Fruit fly (Drosophila melanogaster): Measurements from ENCODE around the gene CG33985.

CG33985 gene

DNA sequence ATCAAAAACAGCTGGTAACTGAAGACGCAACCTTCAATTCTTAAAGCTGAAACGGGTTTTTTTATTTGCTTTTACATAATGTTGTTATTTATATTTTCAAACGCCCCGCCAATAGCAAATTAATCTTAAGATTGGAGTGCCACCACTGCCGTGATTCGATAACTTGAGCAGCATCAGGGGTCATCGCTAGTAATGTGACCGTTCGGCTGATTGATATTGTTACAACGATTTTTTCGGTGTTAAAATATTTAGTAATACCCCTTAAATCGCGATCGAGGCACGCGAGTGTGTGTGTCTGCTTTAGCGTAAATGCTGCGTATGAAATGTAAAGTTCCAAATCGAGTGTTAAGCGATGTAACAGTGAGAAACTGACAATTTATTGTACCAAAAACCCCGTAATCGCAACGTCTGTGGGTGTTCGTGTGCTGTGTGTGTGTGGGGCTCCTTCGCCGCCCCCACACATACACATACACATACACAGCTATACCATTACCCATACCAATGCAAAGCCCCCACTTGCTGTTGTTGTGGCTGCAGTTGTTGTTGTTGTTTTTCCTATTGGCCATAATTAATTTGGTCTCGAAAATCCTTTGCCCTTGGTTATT, 39.3 kb upstream of the CG33985 start, which contains the start of gene dop (continued):
- peak; percentile 73 for TF ChIP-seq CG13287 (GFP tag; IDR thresholded peaks at IDR 0.05; ENCODE audit: partially characterized antibody)
- TF ChIP-seq Ets65A (GFP tag) = peak; percentile 92
- peak; percentile 66 for TF ChIP-seq CG16813 (GFP tag; IDR thresholded peaks at IDR 0.05; ENCODE audit: partially characterized antibody)
- TF ChIP-seq yki (optimal IDR thresholded peaks at IDR 0.05) = no peak
- no peak for TF ChIP-seq Bteb2 (GFP tag; optimal IDR thresholded peaks at IDR 0.05)
- TF ChIP-seq CG6175 (GFP tag; IDR thresholded peaks at IDR 0.05) = no peak
- peak; percentile 27 for TF ChIP-seq Sry-β (GFP tag; optimal IDR thresholded peaks at IDR 0.05)
- no peak for TF ChIP-seq Nf-YB (GFP tag; optimal IDR thresholded peaks at IDR 0.05)
- TF ChIP-seq CG9215 (GFP tag; IDR thresholded peaks at IDR 0.05) = no peak
- TF ChIP-seq TFAM (GFP tag; optimal IDR thresholded peaks at IDR 0.05) = no peak
- TF ChIP-seq Trl (optimal IDR thresholded peaks at IDR 0.05) = no peak
- TF ChIP-seq Trl (GFP tag; optimal IDR thresholded peaks at IDR 0.05) = peak; percentile 15
- peak; percentile 71 for TF ChIP-seq lilli (GFP tag; optimal IDR thresholded peaks at IDR 0.05)
- no peak for TF ChIP-seq sisA (GFP tag; IDR thresholded peaks at IDR 0.05)
- TF ChIP-seq lola (GFP tag; optimal IDR thresholded peaks at IDR 0.05) = no peak
- TF ChIP-seq dmrt99B (tag; optimal IDR thresholded peaks at IDR 0.05) = no peak
- TF ChIP-seq dpn (GFP tag; optimal IDR thresholded peaks at IDR 0.05) = peak; percentile 13 to 30
- TF ChIP-seq HmgD (GFP tag; optimal IDR thresholded peaks at IDR 0.05) = peak; percentile 55
- no peak for TF ChIP-seq tna (GFP tag; IDR thresholded peaks at IDR 0.05; ENCODE audit: partially characterized antibody)
- no peak for TF ChIP-seq tx (GFP tag; optimal IDR thresholded peaks at IDR 0.05)
- TF ChIP-seq CG15696 (tag; optimal IDR thresholded peaks at IDR 0.05) = no peak
- no peak for TF ChIP-seq dan (GFP tag; IDR thresholded peaks at IDR 0.05)
- TF ChIP-seq br (optimal IDR thresholded peaks at IDR 0.05) = no peak
- TF ChIP-seq Rx (GFP tag; IDR thresholded peaks at IDR 0.05) = no peak
- TF ChIP-seq CG3163 (GFP tag; optimal IDR thresholded peaks at IDR 0.05) = no peak
- no peak for TF ChIP-seq caup (GFP tag; optimal IDR thresholded peaks at IDR 0.05; ENCODE audit: severe bottlenecking)
- no peak for TF ChIP-seq HLH3B (GFP tag; IDR thresholded peaks at IDR 0.05)
- no peak for TF ChIP-seq Dek (tag; optimal IDR thresholded peaks at IDR 0.05)
- TF ChIP-seq phol (tag; optimal IDR thresholded peaks at IDR 0.05) = peak; percentile 43
- TF ChIP-seq CG31224 (GFP tag; IDR thresholded peaks at IDR 0.05) = no peak
- peak; percentile 59 for TF ChIP-seq trem (tag; optimal IDR thresholded peaks at IDR 0.05)
- no peak for TF ChIP-seq aop (GFP tag; IDR thresholded peaks at IDR 0.05)
- no peak for TF ChIP-seq CG14667 (GFP tag; IDR thresholded peaks at IDR 0.05)
- TF ChIP-seq Oaz (GFP tag; IDR thresholded peaks at IDR 0.05) = no peak
- peak; percentile 56 for TF ChIP-seq Ets97D (GFP tag; optimal IDR thresholded peaks at IDR 0.05)
- peak; percentile 30; the same call in 1 of the 3 replicates for TF ChIP-seq ci (GFP tag; IDR thresholded peaks at IDR 0.05)
- no peak for TF ChIP-seq fru (optimal IDR thresholded peaks at IDR 0.05)
- peak; percentile 7 for TF ChIP-seq vfl (GFP tag; optimal IDR thresholded peaks at IDR 0.05)
- TF ChIP-seq CG3407 (GFP tag; optimal IDR thresholded peaks at IDR 0.05) = no peak
- TF ChIP-seq pan (optimal IDR thresholded peaks at IDR 0.05) = no peak
- no peak for TF ChIP-seq pan (GFP tag; optimal IDR thresholded peaks at IDR 0.05 in 1 of 2, IDR thresholded peaks at IDR 0.05 in 1 of 2)
- TF ChIP-seq Nf-YA (GFP tag; IDR thresholded peaks at IDR 0.05) = no peak
- TF ChIP-seq nom (GFP tag; optimal IDR thresholded peaks at IDR 0.05) = no peak
- peak; percentile 2 for TF ChIP-seq grau (tag; optimal IDR thresholded peaks at IDR 0.05)
- no peak; the same call in 2 of the 3 replicates for TF ChIP-seq CG7963 (GFP tag; IDR thresholded peaks at IDR 0.05; ENCODE audit: partially characterized antibody)
- no peak for TF ChIP-seq stc (GFP tag; IDR thresholded peaks at IDR 0.05)
- TF ChIP-seq NC2α (GFP tag; optimal IDR thresholded peaks at IDR 0.05) = no peak
- TF ChIP-seq Dip3 (GFP tag; optimal IDR thresholded peaks at IDR 0.05) = no peak
- 0 out of 4 replicates have a peak, but pooled peaks have one; percentile 25 for TF ChIP-seq chinmo (GFP tag; IDR thresholded peaks at IDR 0.05; ENCODE audit: partially characterized antibody)
- TF ChIP-seq ro (GFP tag; IDR thresholded peaks at IDR 0.05) = no peak
- no peak for TF ChIP-seq pb (GFP tag; optimal IDR thresholded peaks at IDR 0.05)
- peak; percentile 37; the same call in 1 of the 3 replicates for TF ChIP-seq Doc3 (GFP tag; IDR thresholded peaks at IDR 0.05; ENCODE audit: partially characterized antibody)

Data from whole organism, embryonic.